Fruit fly (Drosophila melanogaster) whole organism, embryonic: ENCODE measurements around the gene Cipc.

ENCODE experiments used
- Bdp1 ChIP-seq: fragments of 200-800 bp; sonication (Bioruptor generic); optimal IDR thresholded peaks from 3 replicates; lab custom pipeline; 2016; ENCODE audit warnings: missing biosample characterization, missing genetic modification characterization
- Blimp-1 ChIP-seq: fragments of 200-800 bp; sonication (Bioruptor generic); optimal IDR thresholded peaks from 3 replicates; lab custom pipeline; 2018; ENCODE audit warnings: missing biosample characterization, missing genetic modification characterization, mild to moderate bottlenecking, moderate library complexity, missing genetic modification reagents
- CG11504 ChIP-seq: fragments of 200-800 bp; sonication (Bioruptor generic); optimal IDR thresholded peaks from 3 replicates; lab custom pipeline; 2019; ENCODE audit warnings: missing biosample characterization, mild to moderate bottlenecking, missing genetic modification characterization, moderate library complexity
- CG11695 ChIP-seq: fragments of 200-800 bp; sonication (Bioruptor generic); IDR thresholded peaks from 3 replicates; pipeline ENCODE4 v1.3.6; 2022; ENCODE audit warnings: missing biosample characterization, missing genetic modification characterization
- CG11696 ChIP-seq: fragments of 200-800 bp; sonication (Bioruptor generic); IDR thresholded peaks from 2 replicates; pipeline ENCODE4 v1.3.6; 2022; ENCODE audit warnings: missing biosample characterization, missing genetic modification characterization
- CG11723 ChIP-seq: fragments of 200-800 bp; sonication (Bioruptor generic); optimal IDR thresholded peaks from 2 replicates; lab custom pipeline; 2017; ENCODE audit warnings: missing biosample characterization, mild to moderate bottlenecking, missing genetic modification characterization
- CG12219 ChIP-seq: fragments of 200-800 bp; sonication (Bioruptor generic); optimal IDR thresholded peaks from 3 replicates; lab custom pipeline; 2018; ENCODE audit warnings: missing biosample characterization, mild to moderate bottlenecking, missing genetic modification characterization
- CG13775 ChIP-seq: fragments of 200-800 bp; sonication (Bioruptor generic); optimal IDR thresholded peaks from 3 replicates; lab custom pipeline; 2017; ENCODE audit warnings: missing biosample characterization, mild to moderate bottlenecking, missing genetic modification characterization
- CG14014 ChIP-seq: fragments of 200-800 bp; sonication (Bioruptor generic); IDR thresholded peaks from 2 replicates; pipeline ENCODE4 v1.3.6; 2022; ENCODE audit warnings: missing biosample characterization, missing genetic modification characterization
- CG1529 ChIP-seq: fragments of 200-800 bp; sonication (Bioruptor generic); optimal IDR thresholded peaks from 3 replicates; lab custom pipeline; 2018; ENCODE audit warnings: missing biosample characterization, missing genetic modification characterization
- CG1647 ChIP-seq: fragments of 200-800 bp; sonication (Bioruptor generic); optimal IDR thresholded peaks from 3 replicates; lab custom pipeline; 2016; ENCODE audit warnings: missing biosample characterization, missing genetic modification characterization
- CG17186 ChIP-seq: fragments of 200-800 bp; sonication (Bioruptor generic); optimal IDR thresholded peaks from 3 replicates; lab custom pipeline; 2017; ENCODE audit warnings: missing biosample characterization, missing genetic modification reagents, missing genetic modification characterization
- CG18764 ChIP-seq: fragments of 200-800 bp; sonication (Bioruptor generic); optimal IDR thresholded peaks from 3 replicates; lab custom pipeline; 2016; ENCODE audit warnings: missing biosample characterization, missing genetic modification characterization
- CG2875 ChIP-seq: fragments of 200-800 bp; sonication (Bioruptor generic); optimal IDR thresholded peaks from 2 replicates; lab custom pipeline; 2017; ENCODE audit warnings: missing biosample characterization, mild to moderate bottlenecking, missing genetic modification characterization, missing genetic modification reagents
- CG4282 ChIP-seq: fragments of 200-800 bp; sonication (Bioruptor generic); optimal IDR thresholded peaks from 2 replicates; lab custom pipeline; 2016; ENCODE audit warnings: missing biosample characterization, missing genetic modification characterization
- CG4404 ChIP-seq: fragments of 200-800 bp; sonication (Bioruptor generic); IDR thresholded peaks from 2 replicates; pipeline ENCODE4 v1.3.6; 2022; ENCODE audit warnings: missing biosample characterization, missing genetic modification characterization
- CG4730 ChIP-seq: fragments of 200-800 bp; sonication (Bioruptor generic); IDR thresholded peaks from 2 replicates; pipeline ENCODE4 v1.3.6; 2022; ENCODE audit warnings: missing biosample characterization, missing genetic modification characterization
- CG9727 ChIP-seq: fragments of 200-800 bp; sonication (Bioruptor generic); optimal IDR thresholded peaks from 3 replicates; lab custom pipeline; 2017; ENCODE audit warnings: missing biosample characterization, mild to moderate bottlenecking, missing genetic modification characterization
- CTCF ChIP-seq: fragments of 200-800 bp; sonication (Bioruptor generic); optimal IDR thresholded peaks from 2 replicates; lab custom pipeline; 2017; ENCODE audit warnings: missing biosample characterization, mild to moderate bottlenecking, missing genetic modification characterization, moderate library complexity
- Chrac-16 ChIP-seq: fragments of 200-800 bp; sonication (Bioruptor generic); optimal IDR thresholded peaks from 3 replicates; lab custom pipeline; 2016; ENCODE audit warnings: missing biosample characterization, missing genetic modification characterization
- CoRest ChIP-seq: fragments of 200-800 bp; sonication (Bioruptor generic); optimal IDR thresholded peaks from 3 replicates; lab custom pipeline; 2018; ENCODE audit warnings: missing biosample characterization, mild to moderate bottlenecking, missing genetic modification characterization, moderate library complexity
- E2f2 ChIP-seq: fragments of 200-800 bp; sonication (Bioruptor generic); IDR thresholded peaks from 2 replicates; pipeline ENCODE4 v1.3.6; 2022; ENCODE audit warnings: missing biosample characterization, missing genetic modification characterization
- Eip74EF ChIP-seq, 2 experiments: fragments of 200-800 bp in 1 of 2; fragments of >200 bp in 1 of 2; sonication (Bioruptor generic) in 1 of 2; optimal IDR thresholded peaks; 2 replicates each; lab custom pipeline; 2017 to 2019; ENCODE audit warnings: missing biosample characterization in 2 of 2, missing genetic modification characterization in 2 of 2, mild to moderate bottlenecking in 1 of 2, moderate library complexity in 1 of 2
- Fer1 ChIP-seq: fragments of 200-800 bp; sonication (Bioruptor generic); optimal IDR thresholded peaks from 2 replicates; lab custom pipeline; 2017; ENCODE audit warnings: missing biosample characterization, mild to moderate bottlenecking, missing genetic modification characterization
- H2.0 ChIP-seq: fragments of 200-800 bp; sonication (Bioruptor generic); IDR thresholded peaks from 2 replicates; pipeline ENCODE4 v1.3.6; 2022; ENCODE audit warnings: missing biosample characterization, missing genetic modification characterization
- Hr51 ChIP-seq, 2 experiments: fragments of 200-800 bp; sonication (Bioruptor generic); optimal IDR thresholded peaks; 2 replicates in 1 of 2; 3 replicates in 1 of 2; lab custom pipeline; 2016 to 2018; ENCODE audit warnings: missing biosample characterization in 2 of 2, missing genetic modification characterization in 2 of 2, mild to moderate bottlenecking in 1 of 2, moderate library complexity in 1 of 2
- NK7.1 ChIP-seq: fragments of 200-800 bp; sonication (Bioruptor generic); optimal IDR thresholded peaks from 3 replicates; lab custom pipeline; 2016; ENCODE audit warnings: missing biosample characterization, missing genetic modification characterization
- Pdp1 ChIP-seq, 2 experiments: fragments of 200-800 bp; sonication (Bioruptor generic); optimal IDR thresholded peaks; 3 replicates each; lab custom pipeline; 2016; ENCODE audit warnings: missing biosample characterization in 2 of 2, missing genetic modification characterization in 2 of 2, mild to moderate bottlenecking in 1 of 2, moderate library complexity in 1 of 2
- Ptx1 ChIP-seq: fragments of 200-800 bp; sonication (Bioruptor generic); IDR thresholded peaks from 2 replicates; pipeline ENCODE4 v1.3.6; 2022; ENCODE audit warnings: missing biosample characterization, missing genetic modification characterization
- Sox100B ChIP-seq: fragments of 200-800 bp; sonication (Bioruptor generic); optimal IDR thresholded peaks from 3 replicates; lab custom pipeline; 2018; ENCODE audit warnings: missing biosample characterization, mild to moderate bottlenecking, missing genetic modification characterization
- Xbp1 ChIP-seq: fragments of 200-800 bp; sonication (Bioruptor generic); optimal IDR thresholded peaks from 3 replicates; lab custom pipeline; 2016; ENCODE audit warnings: missing biosample characterization, mild to moderate bottlenecking, missing genetic modification characterization
- ara ChIP-seq: fragments of 200-800 bp; sonication (Bioruptor generic); IDR thresholded peaks from 2 replicates; pipeline ENCODE4 v1.3.6; 2022; ENCODE audit warnings: missing biosample characterization, missing genetic modification characterization
- chn ChIP-seq: fragments of 200-800 bp; sonication (Bioruptor generic); optimal IDR thresholded peaks from 2 replicates; lab custom pipeline; 2016; ENCODE audit warnings: missing biosample characterization, missing genetic modification characterization
- ci ChIP-seq: fragments of 200-800 bp; sonication (Bioruptor generic); IDR thresholded peaks from 3 replicates; pipeline ENCODE4 v1.3.6; 2022; ENCODE audit warnings: missing biosample characterization, missing genetic modification characterization
- dmrt99B ChIP-seq: fragments of 200-800 bp; sonication (Bioruptor generic); optimal IDR thresholded peaks from 2 replicates; lab custom pipeline; 2018; ENCODE audit warnings: missing biosample characterization, mild to moderate bottlenecking, missing genetic modification characterization, moderate library complexity
- ems ChIP-seq: fragments of 200-800 bp; sonication (Bioruptor generic); optimal IDR thresholded peaks from 3 replicates; lab custom pipeline; 2016; ENCODE audit warnings: missing biosample characterization, missing genetic modification characterization
- eve ChIP-seq, 2 experiments: fragments of >200 bp; optimal IDR thresholded peaks; 2 replicates each; lab custom pipeline; 2017; ENCODE audit warnings: missing biosample characterization in 2 of 2, missing genetic modification characterization in 2 of 2
- gem ChIP-seq: fragments of 200-800 bp; sonication (Bioruptor generic); optimal IDR thresholded peaks from 2 replicates; lab custom pipeline; 2019; ENCODE audit warnings: missing biosample characterization, mild to moderate bottlenecking, missing genetic modification characterization, moderate library complexity
- grau ChIP-seq: fragments of 200-800 bp; optimal IDR thresholded peaks from 3 replicates; lab custom pipeline; 2019; ENCODE audit warnings: missing biosample characterization, mild to moderate bottlenecking, missing genetic modification characterization, moderate library complexity
- kay ChIP-seq: fragments of 200-800 bp; sonication (Bioruptor generic); optimal IDR thresholded peaks from 2 replicates; lab custom pipeline; 2016; ENCODE audit warnings: missing biosample characterization, missing genetic modification characterization
- lola ChIP-seq, 3 experiments: fragments of >200 bp in 2 of 3; fragments of 200-800 bp in 1 of 3; sonication (Bioruptor generic) in 1 of 3; optimal IDR thresholded peaks; 2 replicates each; lab custom pipeline; 2017 to 2019; ENCODE audit warnings: missing biosample characterization in 3 of 3, missing genetic modification characterization in 3 of 3, mild to moderate bottlenecking in 1 of 3, moderate library complexity in 1 of 3
- pnt ChIP-seq: fragments of 200-800 bp; sonication (Bioruptor generic); optimal IDR thresholded peaks from 3 replicates; lab custom pipeline; 2016; ENCODE audit warnings: missing biosample characterization, missing genetic modification characterization
- seq ChIP-seq: fragments of 200-800 bp; sonication (Bioruptor generic); IDR thresholded peaks from 2 replicates; pipeline ENCODE4 v1.3.6; 2022; ENCODE audit warnings: missing biosample characterization, missing genetic modification characterization
- slbo ChIP-seq: fragments of 200-800 bp; sonication (Bioruptor generic); IDR thresholded peaks from 2 replicates; pipeline ENCODE4 v1.3.6; 2022; ENCODE audit warnings: missing biosample characterization, missing genetic modification characterization
- tin ChIP-seq: fragments of 200-800 bp; sonication (Bioruptor generic); optimal IDR thresholded peaks from 3 replicates; lab custom pipeline; 2016; ENCODE audit warnings: missing biosample characterization, missing genetic modification characterization
- trem ChIP-seq: fragments of 200-800 bp; optimal IDR thresholded peaks from 3 replicates; lab custom pipeline; 2019; ENCODE audit warnings: missing biosample characterization, mild to moderate bottlenecking, missing genetic modification characterization, moderate library complexity
- trh ChIP-seq: fragments of 200-800 bp; sonication (Bioruptor generic); optimal IDR thresholded peaks from 2 replicates; lab custom pipeline; 2016; ENCODE audit warnings: missing biosample characterization, missing genetic modification characterization
- z ChIP-seq: fragments of 200-800 bp; sonication (Bioruptor generic); IDR thresholded peaks from 3 replicates; pipeline ENCODE4 v1.3.6; 2022; ENCODE audit warnings: missing biosample characterization, missing genetic modification characterization
- zen2 ChIP-seq: fragments of 200-800 bp; sonication (Bioruptor generic); IDR thresholded peaks from 3 replicates; pipeline ENCODE4 v1.3.6; 2022; ENCODE audit warnings: missing biosample characterization, missing genetic modification characterization; ENCODE audit not compliant: partially characterized antibody
- zfh1 ChIP-seq: fragments of 200-800 bp; sonication (Bioruptor generic); IDR thresholded peaks from 3 replicates; pipeline ENCODE4 v1.3.6; 2022; ENCODE audit warnings: missing biosample characterization, missing genetic modification characterization

The Cipc gene

dm6 chr3R:26081380-26081991 lies 25.2 kb upstream of the Cipc start (continued):
- TF ChIP-seq CG12219 (peak; percentile 28), CG11723 (no peak), CG2875 (GFP tag; lab: Kevin White, UChicago) (peak; percentile 19), ems (no peak), Eip74EF (GFP tag; optimal IDR thresholded peaks at IDR 0.05; lab: Kevin White, UChicago) (peak in 1 of 2 experiments; percentile 47), CoRest (tag; lab: Kevin White, UChicago) (peak; percentile 41), CG13775 (GFP tag; lab: Kevin White, UChicago) (peak; percentile 44), CG9727 (GFP tag; lab: Kevin White, UChicago) (peak; percentile 69), Hr51 (GFP tag; optimal IDR thresholded peaks at IDR 0.05; lab: Kevin White, UChicago) (peak in 1 of 2 experiments; percentile 53), Fer1 (GFP tag; lab: Kevin White, UChicago) (no peak), Bdp1 (GFP tag; lab: Kevin White, UChicago) (peak; percentile 2), CG4404 (GFP tag; lab: Robert Waterston, UW) (no peak), CG1529 (GFP tag; lab: Kevin White, UChicago) (peak; percentile 45), Pdp1 (GFP tag; optimal IDR thresholded peaks at IDR 0.05; lab: Kevin White, UChicago) (no peak), seq (peak; percentile 55; the same call in 1 of the 2 replicates), H2.0 (peak; percentile 50), trem (peak; percentile 56), grau (tag; lab: Kevin White, UChicago) (peak; percentile 48), Ptx1 (peak; percentile 58), CG11696 (no peak), CG11695 (peak; percentile 54; the same call in 1 of the 3 replicates), zen2 (no peak), tin (GFP tag; lab: Kevin White, UChicago) (peak; percentile 45), kay (GFP tag; lab: Kevin White, UChicago) (peak; percentile 53), CG11504 (tag; lab: Kevin White, UChicago) (peak; percentile 77), gem (tag; lab: Kevin White, UChicago) (peak; percentile 78), E2f2 (GFP tag; lab: Robert Waterston, UW) (no peak), ara (GFP tag; lab: Robert Waterston, UW) (peak; percentile 69), CG1647 (GFP tag; lab: Kevin White, UChicago) (peak; percentile 4), chn (GFP tag; lab: Kevin White, UChicago) (peak; percentile 0), CG14014 (GFP tag; lab: Robert Waterston, UW) (0 out of 2 replicates have a peak, but pooled peaks have one; percentile 44), Chrac-16 (GFP tag; lab: Kevin White, UChicago) (peak; percentile 47), CG4282 (GFP tag; lab: Kevin White, UChicago) (no peak), NK7.1 (no peak), CG17186 (no peak), Blimp-1 (peak; percentile 75), eve (GFP tag; optimal IDR thresholded peaks at IDR 0.05; lab: Kevin White, UChicago) (no peak), Sox100B (peak; percentile 56), CG18764 (peak; percentile 13), Xbp1 (peak; percentile 47), CG4730 (peak; percentile 27; the same call in 1 of the 2 replicates), CTCF (GFP tag; lab: Kevin White, UChicago) (no peak), ci (GFP tag; lab: Robert Waterston, UW) (peak; percentile 77), dmrt99B (peak; percentile 69), lola (GFP tag; optimal IDR thresholded peaks at IDR 0.05; lab: Kevin White, UChicago) (peak in 1 of 3 experiments; percentile 79), trh (GFP tag; lab: Kevin White, UChicago) (no peak), pnt (no peak), z (no peak), slbo (GFP tag; lab: Robert Waterston, UW) (peak; percentile 6; the same call in 1 of the 2 replicates), zfh1 (GFP tag; lab: Robert Waterston, UW) (peak; percentile 75)
